Fruit fly (Drosophila melanogaster) whole organism, embryonic: ENCODE data around the gene Unc50.

ENCODE experiments used
- Adf1 ChIP-seq: fragments of 200-800 bp; sonication (Bioruptor generic); IDR thresholded peaks from 2 replicates; pipeline ENCODE4 v1.3.6; 2022; ENCODE audit warnings: missing biosample characterization, missing genetic modification characterization
- Antp ChIP-seq: fragments of 200-800 bp; sonication (Bioruptor generic); optimal IDR thresholded peaks from 3 replicates; lab custom pipeline; 2016; ENCODE audit warnings: missing biosample characterization, missing genetic modification characterization
- BtbVII ChIP-seq: fragments of 200-800 bp; sonication (Bioruptor generic); optimal IDR thresholded peaks from 3 replicates; lab custom pipeline; 2017; ENCODE audit warnings: missing biosample characterization, mild to moderate bottlenecking, missing genetic modification characterization
- CG12942 ChIP-seq: fragments of 200-800 bp; sonication (Bioruptor generic); optimal IDR thresholded peaks from 3 replicates; lab custom pipeline; 2016; ENCODE audit warnings: missing biosample characterization, missing genetic modification characterization
- CG17912 ChIP-seq: fragments of 200-800 bp; sonication (Bioruptor generic); optimal IDR thresholded peaks from 2 replicates; lab custom pipeline; 2018; ENCODE audit warnings: missing biosample characterization, mild to moderate bottlenecking, missing genetic modification characterization
- CG30431 ChIP-seq: fragments of 200-800 bp; sonication (Bioruptor generic); optimal IDR thresholded peaks from 2 replicates; lab custom pipeline; 2017; ENCODE audit warnings: missing biosample characterization, missing genetic modification characterization
- CG31441 ChIP-seq: fragments of 200-800 bp; sonication (Bioruptor generic); IDR thresholded peaks from 2 replicates; pipeline ENCODE4 v1.3.6; 2022; ENCODE audit warnings: missing biosample characterization, missing genetic modification characterization
- CG32767 ChIP-seq: fragments of 200-800 bp; sonication (Bioruptor generic); IDR thresholded peaks from 2 replicates; pipeline ENCODE4 v1.3.6; 2022; ENCODE audit warnings: missing biosample characterization, missing genetic modification characterization
- CG5245 ChIP-seq: fragments of 200-800 bp; sonication (Bioruptor generic); optimal IDR thresholded peaks from 3 replicates; lab custom pipeline; 2016; ENCODE audit warnings: missing biosample characterization, missing genetic modification characterization
- CG8290 ChIP-seq, 3 experiments: fragments of 200-800 bp; sonication (Bioruptor generic); optimal IDR thresholded peaks; 2 replicates each; lab custom pipeline; 2016 to 2019; ENCODE audit warnings: missing biosample characterization in 3 of 3, missing genetic modification characterization in 3 of 3, mild to moderate bottlenecking in 2 of 3, moderate library complexity in 1 of 3
- CG9609 ChIP-seq: fragments of 200-800 bp; sonication (Bioruptor generic); optimal IDR thresholded peaks from 3 replicates; lab custom pipeline; 2016; ENCODE audit warnings: missing biosample characterization, missing genetic modification characterization
- D ChIP-seq, 2 experiments: fragments of 200-800 bp in 1 of 2; fragments of >200 bp in 1 of 2; sonication (Bioruptor generic) in 1 of 2; optimal IDR thresholded peaks; 2 replicates in 1 of 2; 3 replicates in 1 of 2; lab custom pipeline; 2017; ENCODE audit warnings: mild to moderate bottlenecking in 1 of 2, missing biosample characterization in 1 of 2, missing genetic modification characterization in 1 of 2, missing genetic modification reagents in 1 of 2
- Deaf1 ChIP-seq: fragments of 200-800 bp; optimal IDR thresholded peaks from 3 replicates; lab custom pipeline; 2019; ENCODE audit warnings: missing biosample characterization, mild to moderate bottlenecking, missing genetic modification characterization, moderate library complexity
- Dfd ChIP-seq, 2 experiments: fragments of >200 bp; optimal IDR thresholded peaks; 2 replicates each; lab custom pipeline; 2017; ENCODE audit warnings: missing biosample characterization in 2 of 2, missing genetic modification characterization in 2 of 2
- Ets65A ChIP-seq: fragments of 200-800 bp; sonication (Bioruptor generic); peaks from one replicate; lab custom pipeline; 2016; ENCODE audit warnings: missing biosample characterization, missing genetic modification characterization
- HmgD ChIP-seq: fragments of 200-800 bp; sonication (Bioruptor generic); optimal IDR thresholded peaks from 3 replicates; lab custom pipeline; 2016; ENCODE audit warnings: missing biosample characterization, missing genetic modification characterization
- Hmr ChIP-seq: fragments of 200-800 bp; sonication (Bioruptor generic); optimal IDR thresholded peaks from 3 replicates; lab custom pipeline; 2017; ENCODE audit warnings: mild to moderate bottlenecking, missing biosample characterization, missing genetic modification reagents, missing genetic modification characterization
- Hr51 ChIP-seq, 2 experiments: fragments of 200-800 bp; sonication (Bioruptor generic); optimal IDR thresholded peaks; 2 replicates in 1 of 2; 3 replicates in 1 of 2; lab custom pipeline; 2016 to 2018; ENCODE audit warnings: missing biosample characterization in 2 of 2, missing genetic modification characterization in 2 of 2, mild to moderate bottlenecking in 1 of 2, moderate library complexity in 1 of 2
- Hr78 ChIP-seq, 2 experiments: fragments of 200-800 bp in 1 of 2; fragments of >200 bp in 1 of 2; sonication (Bioruptor generic) in 1 of 2; optimal IDR thresholded peaks; 2 replicates each; lab custom pipeline; 2017 to 2019; ENCODE audit warnings: missing biosample characterization in 2 of 2, missing genetic modification characterization in 2 of 2, mild to moderate bottlenecking in 1 of 2, moderate library complexity in 1 of 2
- Lhr ChIP-seq: fragments of 200-800 bp; sonication (Bioruptor generic); optimal IDR thresholded peaks from 3 replicates; lab custom pipeline; 2017; ENCODE audit warnings: mild to moderate bottlenecking, missing biosample characterization, missing genetic modification reagents, missing genetic modification characterization
- Med ChIP-seq: fragments of 200-800 bp; sonication (Bioruptor generic); peaks from one replicate; lab custom pipeline; 2016; ENCODE audit warnings: missing biosample characterization, missing genetic modification characterization, mild to moderate bottlenecking, inconsistent platforms, moderate library complexity
- Mrtf ChIP-seq: fragments of 200-800 bp; sonication (Bioruptor generic); IDR thresholded peaks from 3 replicates; pipeline ENCODE4 v1.3.6; 2022; ENCODE audit warnings: missing biosample characterization, missing genetic modification characterization
- Sin3A ChIP-seq: fragments of >200 bp; optimal IDR thresholded peaks from 2 replicates; lab custom pipeline; 2018
- Sox100B ChIP-seq: fragments of 200-800 bp; sonication (Bioruptor generic); optimal IDR thresholded peaks from 3 replicates; lab custom pipeline; 2018; ENCODE audit warnings: missing biosample characterization, mild to moderate bottlenecking, missing genetic modification characterization
- Trl ChIP-seq, 3 experiments: fragments of >200 bp in 2 of 3; fragments of 200-800 bp in 1 of 3; sonication (Bioruptor generic) in 1 of 3; optimal IDR thresholded peaks; 2 replicates in 1 of 3; 3 replicates in 2 of 3; lab custom pipeline; 2016 to 2017; ENCODE audit warnings: missing biosample characterization in 1 of 3, missing genetic modification characterization in 1 of 3
- Xbp1 ChIP-seq: fragments of 200-800 bp; sonication (Bioruptor generic); optimal IDR thresholded peaks from 3 replicates; lab custom pipeline; 2016; ENCODE audit warnings: missing biosample characterization, mild to moderate bottlenecking, missing genetic modification characterization
- al ChIP-seq: fragments of 200-800 bp; sonication (Bioruptor generic); IDR thresholded peaks from 2 replicates; pipeline ENCODE4 v1.3.6; 2022; ENCODE audit warnings: missing biosample characterization, missing genetic modification characterization
- amos ChIP-seq: fragments of 200-800 bp; sonication (Bioruptor generic); IDR thresholded peaks from 2 replicates; pipeline ENCODE4 v1.3.6; 2022; ENCODE audit warnings: missing biosample characterization, missing genetic modification characterization; ENCODE audit not compliant: partially characterized antibody
- bab2 ChIP-seq: fragments of 200-800 bp; sonication (Bioruptor generic); optimal IDR thresholded peaks from 2 replicates; lab custom pipeline; 2016; ENCODE audit warnings: missing biosample characterization, missing genetic modification characterization
- chinmo ChIP-seq: fragments of 200-800 bp; sonication (Bioruptor generic); IDR thresholded peaks from 4 replicates; pipeline ENCODE4 v1.3.6; 2022; ENCODE audit warnings: missing biosample characterization, missing genetic modification characterization; ENCODE audit not compliant: partially characterized antibody
- ems ChIP-seq: fragments of 200-800 bp; sonication (Bioruptor generic); optimal IDR thresholded peaks from 3 replicates; lab custom pipeline; 2016; ENCODE audit warnings: missing biosample characterization, missing genetic modification characterization
- ftz-f1 ChIP-seq: fragments of 200-800 bp; sonication (Bioruptor generic); optimal IDR thresholded peaks from 2 replicates; lab custom pipeline; 2016; ENCODE audit warnings: missing biosample characterization, missing genetic modification characterization
- gcm ChIP-seq: fragments of 200-800 bp; sonication (Bioruptor generic); optimal IDR thresholded peaks from 2 replicates; lab custom pipeline; 2019; ENCODE audit warnings: missing biosample characterization, mild to moderate bottlenecking, missing genetic modification characterization, moderate library complexity
- gfzf ChIP-seq: fragments of 200-800 bp; sonication (Bioruptor generic); optimal IDR thresholded peaks from 2 replicates; lab custom pipeline; 2016; ENCODE audit warnings: missing biosample characterization, mild to moderate bottlenecking, missing genetic modification characterization, moderate library complexity
- grn ChIP-seq: fragments of 200-800 bp; sonication (Bioruptor generic); optimal IDR thresholded peaks from 3 replicates; lab custom pipeline; 2017; ENCODE audit warnings: missing biosample characterization, missing genetic modification characterization
- hbn ChIP-seq: fragments of 200-800 bp; sonication (Bioruptor generic); IDR thresholded peaks from 2 replicates; pipeline ENCODE4 v1.3.6; 2022; ENCODE audit warnings: missing biosample characterization, missing genetic modification characterization; ENCODE audit not compliant: partially characterized antibody
- hkb ChIP-seq, 2 experiments: fragments of 200-800 bp in 1 of 2; fragments of >200 bp in 1 of 2; sonication (Bioruptor generic) in 1 of 2; IDR thresholded peaks in 1 of 2; optimal IDR thresholded peaks in 1 of 2; 2 replicates each; pipeline versions ENCODE4 v1.3.6 to Lab custom; 2017 to 2022; ENCODE audit warnings: missing biosample characterization in 1 of 2, missing genetic modification characterization in 1 of 2
- kay ChIP-seq: fragments of 200-800 bp; sonication (Bioruptor generic); optimal IDR thresholded peaks from 2 replicates; lab custom pipeline; 2016; ENCODE audit warnings: missing biosample characterization, missing genetic modification characterization
- knrl ChIP-seq: fragments of 200-800 bp; sonication (Bioruptor generic); IDR thresholded peaks from 3 replicates; pipeline ENCODE4 v1.3.6; 2022; ENCODE audit warnings: missing biosample characterization, missing genetic modification characterization; ENCODE audit not compliant: partially characterized antibody
- luna ChIP-seq: fragments of 200-800 bp; sonication (Bioruptor generic); optimal IDR thresholded peaks from 2 replicates; lab custom pipeline; 2016; ENCODE audit warnings: missing biosample characterization, missing genetic modification characterization
- nom ChIP-seq: fragments of 200-800 bp; sonication (Bioruptor generic); optimal IDR thresholded peaks from 2 replicates; lab custom pipeline; 2017; ENCODE audit warnings: missing biosample characterization, missing genetic modification characterization, mild to moderate bottlenecking, moderate library complexity, missing genetic modification reagents
- phol ChIP-seq: fragments of 200-800 bp; sonication (Bioruptor generic); optimal IDR thresholded peaks from 3 replicates; lab custom pipeline; 2018; ENCODE audit warnings: missing biosample characterization, mild to moderate bottlenecking, missing genetic modification characterization, moderate library complexity
- schlank ChIP-seq: fragments of 200-800 bp; sonication (Bioruptor generic); optimal IDR thresholded peaks from 2 replicates; lab custom pipeline; 2018; ENCODE audit warnings: missing biosample characterization, mild to moderate bottlenecking, missing genetic modification characterization
- ssp ChIP-seq: fragments of 200-800 bp; sonication (Bioruptor generic); IDR thresholded peaks from 2 replicates; pipeline ENCODE4 v1.3.6; 2022; ENCODE audit warnings: missing biosample characterization, missing genetic modification characterization
- tin ChIP-seq: fragments of 200-800 bp; sonication (Bioruptor generic); optimal IDR thresholded peaks from 3 replicates; lab custom pipeline; 2016; ENCODE audit warnings: missing biosample characterization, missing genetic modification characterization
- usp ChIP-seq: fragments of >200 bp; optimal IDR thresholded peaks from 2 replicates; lab custom pipeline; 2017; ENCODE audit warnings: missing biosample characterization, missing genetic modification characterization
- vfl ChIP-seq: fragments of 200-800 bp; sonication (Bioruptor generic); optimal IDR thresholded peaks from 2 replicates; lab custom pipeline; 2016; ENCODE audit warnings: missing biosample characterization, missing genetic modification characterization

Gene Unc50

DNA sequence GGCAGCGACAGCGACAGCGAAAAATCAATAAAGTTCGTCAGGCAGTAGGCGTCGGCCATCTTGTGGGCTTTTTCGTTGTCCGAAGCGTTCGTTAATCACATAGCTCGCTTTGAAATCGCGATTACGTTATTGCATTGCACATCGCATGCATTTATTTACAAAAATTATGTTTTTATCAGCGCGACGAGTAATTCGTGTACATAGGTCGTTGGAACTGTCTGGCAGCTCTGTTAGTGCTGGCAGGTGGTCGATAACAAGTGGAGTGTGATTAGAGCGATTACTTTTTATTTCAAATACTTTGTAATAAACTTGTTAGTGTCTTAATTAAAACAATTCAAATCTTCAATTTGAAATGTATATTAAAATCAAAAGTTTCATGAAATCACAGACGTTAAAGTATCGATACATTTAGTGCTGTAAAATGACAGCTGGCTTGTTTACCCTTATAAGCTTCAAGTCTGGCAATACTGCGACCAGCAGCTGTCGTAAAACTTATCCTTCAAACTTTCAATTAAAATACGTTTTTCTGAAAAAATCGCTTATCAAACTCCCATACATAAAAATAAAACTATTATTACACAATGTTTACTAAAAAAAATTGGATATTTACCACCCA, 12.6 kb downstream of the Unc50 start, which contains the start of gene CG8032 (continued):
- TF ChIP-seq schlank (tag; lab: Kevin White, UChicago) = no peak
- TF ChIP-seq Ets65A (GFP tag; lab: Kevin White, UChicago) = peak; percentile 94
- no peak for TF ChIP-seq usp (GFP tag; lab: Kevin White, UChicago)
- peak; percentile 68 for TF ChIP-seq bab2 (GFP tag; lab: Kevin White, UChicago)
- peak; percentile 59 for TF ChIP-seq Antp (GFP tag; lab: Kevin White, UChicago)
- peak; percentile 27 for TF ChIP-seq Hmr (GFP tag; lab: Kevin White, UChicago)
- peak; percentile 80 for TF ChIP-seq CG8290 (GFP tag; optimal IDR thresholded peaks at IDR 0.05; lab: Kevin White, UChicago)
- peak; percentile 53 to 84 for TF ChIP-seq CG8290 (tag; optimal IDR thresholded peaks at IDR 0.05; lab: Kevin White, UChicago)
- peak; percentile 11 for TF ChIP-seq vfl
- no peak for TF ChIP-seq CG30431
- no peak for TF ChIP-seq CG9609 (GFP tag; lab: Kevin White, UChicago)
- TF ChIP-seq al = 0 out of 2 replicates have a peak, but pooled peaks have one; percentile 19
- peak; percentile 59 for TF ChIP-seq amos
- TF ChIP-seq Adf1 (GFP tag; lab: Robert Waterston, UW) = peak; percentile 53
- TF ChIP-seq gcm (GFP tag; lab: Kevin White, UChicago) = peak; percentile 36
- peak; percentile 9 for TF ChIP-seq nom (GFP tag; lab: Kevin White, UChicago)
- TF ChIP-seq tin (GFP tag; lab: Kevin White, UChicago) = peak; percentile 16
- peak; percentile 33 for TF ChIP-seq Deaf1 (tag; lab: Kevin White, UChicago)
- no peak for TF ChIP-seq grn (GFP tag; lab: Kevin White, UChicago)
- peak in 1 of 2 experiments; percentile 11 for TF ChIP-seq Hr78 (GFP tag; optimal IDR thresholded peaks at IDR 0.05; lab: Kevin White, UChicago)
- peak; percentile 65 for TF ChIP-seq knrl
- TF ChIP-seq chinmo (GFP tag; lab: Robert Waterston, UW) = 0 out of 4 replicates have a peak, but pooled peaks have one; percentile 61
- no peak for TF ChIP-seq ssp
- TF ChIP-seq Dfd (GFP tag; optimal IDR thresholded peaks at IDR 0.05; lab: Kevin White, UChicago) = no peak
- peak; percentile 25 for TF ChIP-seq Sox100B (GFP tag; lab: Kevin White, UChicago)
- no peak for TF ChIP-seq hkb (optimal IDR thresholded peaks at IDR 0.05; lab: Kevin White, UChicago)
- 0 out of 2 replicates have a peak, but pooled peaks have one; percentile 15 for TF ChIP-seq hkb (GFP tag; IDR thresholded peaks at IDR 0.05; lab: Robert Waterston, UW)
- TF ChIP-seq Xbp1 = peak; percentile 56
- no peak for TF ChIP-seq D (optimal IDR thresholded peaks at IDR 0.05; lab: Kevin White, UChicago)
- TF ChIP-seq D (GFP tag; optimal IDR thresholded peaks at IDR 0.05; lab: Kevin White, UChicago) = no peak
- peak; percentile 44 for TF ChIP-seq ems (GFP tag; lab: Kevin White, UChicago)
- TF ChIP-seq HmgD (GFP tag; lab: Kevin White, UChicago) = peak; percentile 6
- TF ChIP-seq hbn (GFP tag; lab: Robert Waterston, UW) = peak; percentile 59
- TF ChIP-seq Sin3A (lab: Kevin White, UChicago) = peak; percentile 70
- TF ChIP-seq ftz-f1 (GFP tag; lab: Kevin White, UChicago) = peak; percentile 37
- TF ChIP-seq Hr51 (GFP tag; optimal IDR thresholded peaks at IDR 0.05; lab: Kevin White, UChicago) = peak in 1 of 2 experiments; percentile 35
- 0 out of 3 replicates have a peak, but pooled peaks have one; percentile 36 for TF ChIP-seq Mrtf (GFP tag; lab: Robert Waterston, UW)
- TF ChIP-seq CG12942 (GFP tag; lab: Kevin White, UChicago) = peak; percentile 32
- TF ChIP-seq Trl (optimal IDR thresholded peaks at IDR 0.05; lab: Kevin White, UChicago) = no peak
- TF ChIP-seq Trl (GFP tag; optimal IDR thresholded peaks at IDR 0.05; lab: Kevin White, UChicago) = peak; percentile 55
- peak; percentile 95 for TF ChIP-seq Med
- peak; percentile 73 for TF ChIP-seq Lhr (GFP tag; lab: Kevin White, UChicago)
- TF ChIP-seq kay (GFP tag; lab: Kevin White, UChicago) = peak; percentile 52
- TF ChIP-seq CG5245 = peak; percentile 11
- TF ChIP-seq CG17912 (GFP tag; lab: Kevin White, UChicago) = peak; percentile 27
- TF ChIP-seq gfzf (GFP tag; lab: Kevin White, UChicago) = peak; percentile 6
- 0 out of 2 replicates have a peak, but pooled peaks have one; percentile 14 for TF ChIP-seq CG32767 (GFP tag; lab: Robert Waterston, UW)
- peak; percentile 64 for TF ChIP-seq phol (tag; lab: Kevin White, UChicago)
- peak; percentile 4 for TF ChIP-seq BtbVII
- TF ChIP-seq CG31441 = peak; percentile 39; the same call in 1 of the 2 replicates
- TF ChIP-seq luna (GFP tag; lab: Kevin White, UChicago) = peak; percentile 13
